Fruit fly (Drosophila melanogaster) whole organism, prepupa: ENCODE results near the gene NT1.

Experiments
- CG10631 ChIP-seq: fragments of 200-800 bp; sonication (Bioruptor generic); optimal IDR thresholded peaks from 2 replicates; lab custom pipeline; 2016; ENCODE audit warnings: missing biosample characterization, missing genetic modification characterization
- CG15336 ChIP-seq: fragments of 200-800 bp; sonication (Bioruptor generic); IDR thresholded peaks from 2 replicates; pipeline ENCODE4 v1.3.6; 2022; ENCODE audit warnings: missing biosample characterization, missing genetic modification characterization
- CG16779 ChIP-seq: fragments of 200-800 bp; sonication (Bioruptor generic); optimal IDR thresholded peaks from 3 replicates; lab custom pipeline; 2017; ENCODE audit warnings: missing biosample characterization, mild to moderate bottlenecking, missing genetic modification characterization
- CG31627 ChIP-seq: fragments of 200-800 bp; sonication (Bioruptor generic); optimal IDR thresholded peaks from 3 replicates; lab custom pipeline; 2016; ENCODE audit warnings: missing biosample characterization, missing genetic modification characterization
- CG32006 ChIP-seq: fragments of 200-800 bp; sonication (Bioruptor generic); optimal IDR thresholded peaks from 3 replicates; lab custom pipeline; 2017; ENCODE audit warnings: missing biosample characterization, mild to moderate bottlenecking, missing genetic modification characterization
- CG6276 ChIP-seq: fragments of 200-800 bp; sonication (Bioruptor generic); optimal IDR thresholded peaks from 2 replicates; lab custom pipeline; 2017; ENCODE audit warnings: missing biosample characterization, mild to moderate bottlenecking, missing genetic modification characterization
- CG6792 ChIP-seq: fragments of 200-800 bp; sonication (Bioruptor generic); optimal IDR thresholded peaks from 3 replicates; lab custom pipeline; 2016; ENCODE audit warnings: missing biosample characterization, missing genetic modification characterization
- CG6854 ChIP-seq: fragments of 200-800 bp; sonication (Bioruptor generic); optimal IDR thresholded peaks from 2 replicates; lab custom pipeline; 2017; ENCODE audit warnings: missing biosample characterization, mild to moderate bottlenecking, missing genetic modification characterization
- Eip75B ChIP-seq: fragments of 200-800 bp; sonication (Bioruptor generic); optimal IDR thresholded peaks from 3 replicates; lab custom pipeline; 2016; ENCODE audit warnings: missing biosample characterization, missing genetic modification characterization
- Gug ChIP-seq: fragments of 200-800 bp; sonication (Bioruptor generic); IDR thresholded peaks from 2 replicates; pipeline ENCODE4 v1.3.6; 2022; ENCODE audit warnings: missing biosample characterization, missing genetic modification characterization
- Hr39 ChIP-seq: fragments of 200-800 bp; sonication (Bioruptor generic); optimal IDR thresholded peaks from 2 replicates; lab custom pipeline; 2016; ENCODE audit warnings: missing biosample characterization, missing genetic modification characterization
- OdsH ChIP-seq: fragments of 200-800 bp; sonication (Bioruptor generic); optimal IDR thresholded peaks from 3 replicates; lab custom pipeline; 2016; ENCODE audit warnings: missing biosample characterization, missing genetic modification characterization
- Smox ChIP-seq: fragments of 200-800 bp; sonication (Bioruptor generic); optimal IDR thresholded peaks from 3 replicates; lab custom pipeline; 2016; ENCODE audit warnings: missing biosample characterization, missing genetic modification characterization

- TF ChIP-seq OdsH (GFP tag; lab: Kevin White, UChicago) (peak; percentile 13), CG32006 (GFP tag; lab: Kevin White, UChicago) (peak; percentile 73), CG6792 (GFP tag; lab: Kevin White, UChicago) (no peak), Eip75B (no peak), Smox (GFP tag; lab: Kevin White, UChicago) (no peak), CG31627 (no peak), CG10631 (GFP tag; lab: Kevin White, UChicago) (no peak), CG6854 (GFP tag; lab: Kevin White, UChicago) (no peak), CG6276 (no peak), Gug (no peak), Hr39 (GFP tag; lab: Kevin White, UChicago) (no peak), CG15336 (peak; percentile 77), CG16779 (tag; lab: Kevin White, UChicago) (no peak)
Observed at dm6 chr3L:4508926-4509457, 759 bp upstream of the NT1 start.
